Fruit fly (Drosophila melanogaster) whole organism, prepupa: ENCODE measurements around the gene Hipk.

Experiments used
- Eip75B ChIP-seq: fragments of 200-800 bp; sonication (Bioruptor generic); optimal IDR thresholded peaks from 3 replicates; lab custom pipeline; 2016; ENCODE audit warnings: missing biosample characterization, missing genetic modification characterization
- Ets21C ChIP-seq: fragments of 200-800 bp; sonication (Bioruptor generic); optimal IDR thresholded peaks from 3 replicates; lab custom pipeline; 2016; ENCODE audit warnings: missing biosample characterization, missing genetic modification characterization
- OdsH ChIP-seq: fragments of 200-800 bp; sonication (Bioruptor generic); optimal IDR thresholded peaks from 3 replicates; lab custom pipeline; 2016; ENCODE audit warnings: missing biosample characterization, missing genetic modification characterization

DNA sequence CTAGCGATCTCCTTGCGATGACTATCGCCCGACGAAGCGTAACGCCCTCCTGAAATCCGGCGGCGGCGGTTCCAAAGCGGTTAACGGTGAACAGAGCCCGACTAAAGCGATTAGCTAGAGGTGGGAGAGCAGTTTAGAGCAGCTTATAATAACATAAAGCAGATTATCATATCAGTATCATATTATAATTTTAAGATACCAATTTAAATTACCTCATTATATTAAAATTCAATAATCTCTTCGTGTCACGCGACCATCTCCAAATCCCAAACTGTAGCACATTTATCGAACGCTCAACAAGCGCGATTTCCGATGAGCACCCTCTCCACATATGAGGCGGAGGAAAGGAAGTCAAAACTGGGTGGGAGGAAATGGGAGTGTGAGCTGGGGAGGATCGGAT lies 9.1 kb upstream of the Hipk start:
- no peak for TF ChIP-seq Eip75B (GFP tag; lab: Kevin White, UChicago)
- TF ChIP-seq Ets21C (GFP tag; lab: Kevin White, UChicago): no peak
- TF ChIP-seq OdsH: peak; percentile 7
